Worm (Caenorhabditis elegans) whole organism, early embryonic: ENCODE data around the gene F09C6.13.

ENCODE experiments used
- B0310.2 ChIP-seq: sonication (generic microtip); optimal IDR thresholded peaks from 2 replicates; lab custom pipeline; 2016; ENCODE audit warnings: mild to moderate bottlenecking, missing genetic modification characterization, missing compliant biosample characterization
- F13C5.2 ChIP-seq: sonication (generic microtip); optimal IDR thresholded peaks from 2 replicates; lab custom pipeline; 2017; ENCODE audit warnings: mild to moderate bottlenecking, missing genetic modification characterization, inconsistent platforms, missing compliant biosample characterization
- aly-1 ChIP-seq: sonication (generic microtip); optimal IDR thresholded peaks from 2 replicates; lab custom pipeline; 2016; ENCODE audit warnings: missing genetic modification characterization, missing compliant biosample characterization
- ama-1 ChIP-seq: fragments of 150-350 bp; optimal IDR thresholded peaks from 2 replicates; lab custom pipeline; 2014
- ceh-13 ChIP-seq: fragments of 200-800 bp; sonication (Bioruptor generic); optimal IDR thresholded peaks from 2 replicates; lab custom pipeline; 2018; ENCODE audit warnings: mild to moderate bottlenecking, missing genetic modification characterization, missing compliant biosample characterization
- ceh-36 ChIP-seq: sonication (generic microtip); optimal IDR thresholded peaks from 2 replicates; lab custom pipeline; 2016; ENCODE audit warnings: missing genetic modification characterization, inconsistent platforms, missing compliant biosample characterization
- ets-7 ChIP-seq: sonication (generic microtip); optimal IDR thresholded peaks from 2 replicates; lab custom pipeline; 2016; ENCODE audit warnings: missing genotype, missing genetic modification characterization, missing compliant biosample characterization
- flt-1 ChIP-seq: fragments of 200-800 bp; sonication (Bioruptor generic); IDR thresholded peaks from 2 replicates; pipeline ENCODE4 v1.3.6; 2022; ENCODE audit warnings: missing genetic modification characterization, missing compliant biosample characterization
- hmbx-1 ChIP-seq: sonication (generic microtip); optimal IDR thresholded peaks from 2 replicates; lab custom pipeline; 2016; ENCODE audit warnings: mild to moderate bottlenecking, missing genetic modification characterization, missing compliant biosample characterization
- hmg-4 ChIP-seq: fragments of 200-800 bp; sonication (Bioruptor generic); optimal IDR thresholded peaks from 2 replicates; lab custom pipeline; 2018; ENCODE audit warnings: mild to moderate bottlenecking, missing genetic modification characterization, missing compliant biosample characterization
- hnd-1 ChIP-seq: sonication (generic microtip); optimal IDR thresholded peaks from 2 replicates; lab custom pipeline; 2016; ENCODE audit warnings: missing genetic modification characterization, missing compliant biosample characterization
- pes-1 ChIP-seq: fragments of 200-800 bp; sonication (Bioruptor generic); IDR thresholded peaks from 2 replicates; pipeline ENCODE4 v1.3.6; 2022; ENCODE audit warnings: missing genetic modification reagents, missing genetic modification characterization, missing compliant biosample characterization
- scrt-1 ChIP-seq: fragments of 200-800 bp; sonication (Bioruptor generic); IDR thresholded peaks from 2 replicates; pipeline ENCODE4 v1.3.6; 2022; ENCODE audit warnings: missing genetic modification characterization, missing compliant biosample characterization
- sea-1 ChIP-seq: fragments of 200-800 bp; sonication (Bioruptor generic); conservative IDR thresholded peaks from 2 replicates; pipeline ENCODE4 v1.3.6; 2022; ENCODE audit warnings: missing genetic modification characterization, missing compliant biosample characterization
- tbx-11 ChIP-seq: fragments of 200-800 bp; sonication (Bioruptor generic); IDR thresholded peaks from 2 replicates; pipeline ENCODE4 v1.3.6; 2022; ENCODE audit warnings: missing genetic modification characterization, missing compliant biosample characterization
- tbx-37 ChIP-seq: fragments of 200-800 bp; sonication (Bioruptor generic); conservative IDR thresholded peaks from 2 replicates; pipeline ENCODE4 v1.3.6; 2022; ENCODE audit warnings: missing genetic modification reagents, missing genetic modification characterization, missing compliant biosample characterization
- tra-4 ChIP-seq: sonication (generic microtip); optimal IDR thresholded peaks from 2 replicates; lab custom pipeline; 2017; ENCODE audit warnings: missing genetic modification characterization, missing compliant biosample characterization

Gene F09C6.13

ce11 chrV:16853956-16854683 lies 30.7 kb upstream of the F09C6.13 start, which contains the start of the genes clec-35 and clec-27:
TSS of gene clec-35 (minus strand) at chrV:16854056.
TSS of gene clec-27 (plus strand) at chrV:16854633.
- TF ChIP-seq pes-1 (GFP tag; lab: Robert Waterston, UW) (no peak), sea-1 (GFP tag; lab: Robert Waterston, UW) (no peak), tra-4 (tag; lab: Kevin White, UChicago) (no peak), F13C5.2 (no peak), ceh-13 (GFP tag; lab: Kevin White, UChicago) (no peak), ets-7 (tag; lab: Kevin White, UChicago) (no peak), hmg-4 (GFP tag; lab: Kevin White, UChicago) (no peak), ama-1 (lab: Kevin White, UChicago) (no peak), scrt-1 (GFP tag; lab: Robert Waterston, UW) (no peak), hmbx-1 (no peak), flt-1 (GFP tag; lab: Robert Waterston, UW) (no peak), B0310.2 (no peak), tbx-11 (no peak), hnd-1 (no peak), aly-1 (tag; lab: Kevin White, UChicago) (no peak), tbx-37 (GFP tag; lab: Robert Waterston, UW) (no peak), ceh-36 (tag; lab: Kevin White, UChicago) (no peak)

ce11 chrV:16857977-16858479 lies 26.8 kb upstream of the F09C6.13 start, which contains the start of the genes clec-31 and clec-22:
TSS of gene clec-31 (minus strand) at chrV:16858077.
TSS of gene clec-22 (plus strand) at chrV:16858429.
- TF ChIP-seq sea-1 (GFP tag; lab: Robert Waterston, UW) (no peak), ceh-13 (GFP tag; lab: Kevin White, UChicago) (no peak), scrt-1 (GFP tag; lab: Robert Waterston, UW) (no peak), ets-7 (tag; lab: Kevin White, UChicago) (no peak), F13C5.2 (no peak), flt-1 (GFP tag; lab: Robert Waterston, UW) (no peak), hnd-1 (no peak), B0310.2 (no peak), pes-1 (GFP tag; lab: Robert Waterston, UW) (no peak), tra-4 (tag; lab: Kevin White, UChicago) (no peak), tbx-37 (GFP tag; lab: Robert Waterston, UW) (no peak), hmg-4 (GFP tag; lab: Kevin White, UChicago) (no peak), tbx-11 (no peak)

- TF ChIP-seq tbx-11 (no peak), hmbx-1 (no peak), ets-7 (tag; lab: Kevin White, UChicago) (no peak), F13C5.2 (no peak)
Observed at ce11 chrV:16861719-16862118, 23.1 kb upstream of the F09C6.13 start, which contains the start of the genes clec-32 and clec-24. TSS of gene clec-32 (minus strand) at chrV:16861819. TSS of gene clec-24 (plus strand) at chrV:16862012.

ce11 chrV:16865404-16865803 lies 19.4 kb upstream of the F09C6.13 start, which contains the start of gene clec-28:
TSS of gene clec-28 (plus strand) at chrV:16865704.
- no peak for TF ChIP-seq ets-7 (tag; lab: Kevin White, UChicago)
- TF ChIP-seq tra-4 (tag; lab: Kevin White, UChicago), result no peak
- no peak for TF ChIP-seq B0310.2
- TF ChIP-seq sea-1 (GFP tag; lab: Robert Waterston, UW), result no peak
- no peak for TF ChIP-seq hmbx-1
- no peak for TF ChIP-seq flt-1 (GFP tag; lab: Robert Waterston, UW)
- TF ChIP-seq tbx-37 (GFP tag; lab: Robert Waterston, UW), result no peak
- TF ChIP-seq ceh-13 (GFP tag; lab: Kevin White, UChicago), result no peak
- no peak for TF ChIP-seq tbx-11
- no peak for TF ChIP-seq ama-1 (lab: Kevin White, UChicago)
- TF ChIP-seq aly-1 (tag; lab: Kevin White, UChicago), result no peak
- no peak for TF ChIP-seq ceh-36 (tag; lab: Kevin White, UChicago)
- TF ChIP-seq F13C5.2, result no peak
- no peak for TF ChIP-seq hnd-1
- TF ChIP-seq hmg-4 (GFP tag; lab: Kevin White, UChicago), result no peak
- TF ChIP-seq scrt-1 (GFP tag; lab: Robert Waterston, UW), result no peak
- TF ChIP-seq pes-1 (GFP tag; lab: Robert Waterston, UW), result no peak

ce11 chrV:16869740-16870139 lies 15.1 kb upstream of the F09C6.13 start, which contains the start of gene clec-33:
TSS of gene clec-33 (minus strand) at chrV:16869840.
- TF ChIP-seq hmg-4 (GFP tag; lab: Kevin White, UChicago), result no peak
- no peak for TF ChIP-seq hmbx-1
- TF ChIP-seq flt-1 (GFP tag; lab: Robert Waterston, UW), result no peak
- no peak for TF ChIP-seq aly-1 (tag; lab: Kevin White, UChicago)
- TF ChIP-seq tra-4 (tag; lab: Kevin White, UChicago), result no peak
- no peak for TF ChIP-seq ets-7 (tag; lab: Kevin White, UChicago)
- no peak for TF ChIP-seq F13C5.2
- no peak for TF ChIP-seq tbx-37 (GFP tag; lab: Robert Waterston, UW)
- no peak for TF ChIP-seq ceh-13 (GFP tag; lab: Kevin White, UChicago)
- no peak for TF ChIP-seq ceh-36 (tag; lab: Kevin White, UChicago)
- TF ChIP-seq scrt-1 (GFP tag; lab: Robert Waterston, UW), result no peak
- TF ChIP-seq hnd-1, result no peak
- TF ChIP-seq sea-1 (GFP tag; lab: Robert Waterston, UW), result no peak
- TF ChIP-seq B0310.2, result no peak
- no peak for TF ChIP-seq ama-1 (lab: Kevin White, UChicago)
- TF ChIP-seq tbx-11, result no peak
- no peak for TF ChIP-seq pes-1 (GFP tag; lab: Robert Waterston, UW)

- TF ChIP-seq aly-1 (tag; lab: Kevin White, UChicago) (no peak), ceh-36 (tag; lab: Kevin White, UChicago) (no peak), ets-7 (tag; lab: Kevin White, UChicago) (no peak), tbx-37 (GFP tag; lab: Robert Waterston, UW) (no peak), ceh-13 (GFP tag; lab: Kevin White, UChicago) (no peak), F13C5.2 (no peak), B0310.2 (no peak), tbx-11 (no peak), ama-1 (lab: Kevin White, UChicago) (no peak), flt-1 (GFP tag; lab: Robert Waterston, UW) (no peak), pes-1 (GFP tag; lab: Robert Waterston, UW) (no peak), sea-1 (GFP tag; lab: Robert Waterston, UW) (no peak), hmg-4 (GFP tag; lab: Kevin White, UChicago) (no peak), hmbx-1 (no peak), tra-4 (tag; lab: Kevin White, UChicago) (no peak), scrt-1 (GFP tag; lab: Robert Waterston, UW) (no peak), hnd-1 (no peak)
Observed at ce11 chrV:16871387-16871786, 13.5 kb upstream of the F09C6.13 start, which contains the start of gene thn-4. TSS of gene thn-4 (minus strand) at chrV:16871487.
